1 fruit fly cellular context compared by ENCODE assay signal in the genomic region with DNA sequence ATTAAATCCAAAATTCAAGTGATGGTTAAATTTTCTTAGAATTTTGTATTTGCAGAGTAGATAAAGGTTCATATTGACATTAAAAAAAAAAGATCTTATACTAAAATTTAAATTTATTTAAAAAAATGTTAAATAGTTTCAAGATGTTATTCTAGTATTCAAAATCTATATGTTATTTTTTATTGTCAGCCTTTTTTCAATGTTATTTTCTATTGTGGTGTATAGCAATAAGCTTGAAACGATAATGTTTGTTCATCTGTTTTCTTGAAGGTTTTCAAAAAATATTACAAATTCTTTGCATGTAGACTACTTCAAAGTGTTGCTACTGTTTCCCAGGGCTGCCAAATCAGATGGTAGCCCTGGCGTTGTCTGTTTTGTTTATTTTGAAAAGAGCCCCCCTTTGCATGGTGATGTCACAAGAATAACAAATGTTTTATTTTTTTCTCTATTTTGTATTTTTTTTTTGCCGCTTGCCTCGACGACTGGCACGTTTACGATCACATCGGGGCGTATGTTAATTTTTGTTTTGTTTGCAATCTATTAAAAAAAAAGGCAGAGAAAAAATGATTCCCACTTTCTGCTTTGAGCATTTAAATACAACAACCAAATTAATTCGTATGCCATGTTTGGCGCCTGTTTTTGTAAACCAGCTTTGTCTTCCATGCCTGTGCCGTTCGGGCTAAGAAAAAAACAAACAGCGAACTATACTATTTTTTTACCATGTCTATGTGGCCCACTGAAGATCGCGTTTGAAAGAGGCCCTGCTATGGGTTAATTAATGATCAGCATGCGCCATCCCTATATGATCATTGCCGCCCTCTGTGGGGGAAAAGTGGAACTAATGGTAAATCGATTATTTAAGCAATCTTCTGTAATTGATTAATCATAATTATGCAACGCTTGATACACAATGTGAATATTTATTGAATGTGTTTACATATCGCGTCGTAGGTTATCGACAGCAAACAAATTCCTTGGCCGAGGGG.
A peak's percentile ranks its signal among the peaks of the same experiment; 100 is the strongest.
TF ChIP-seq lines count a peak whose summit lies in the region.

No protein-coding gene starts in this region.

TF ChIP-seq in whole organism, embryonic, 481 proteins besides CTCF, POLR2A, EP300 and RAD21 (continued from another document and continues in another):
- TF ChIP-seq CG32532 (GFP tag; IDR thresholded peaks at IDR 0.05; lab: Robert Waterston, UW) (peak; percentile 38), Sin3A (optimal IDR thresholded peaks at IDR 0.05; lab: Kevin White, UChicago) (no peak), zen2 (GFP tag; IDR thresholded peaks at IDR 0.05; lab: Robert Waterston, UW; ENCODE audit: partially characterized antibody) (no peak), unc-4 (GFP tag; IDR thresholded peaks at IDR 0.05; lab: Robert Waterston, UW; ENCODE audit: partially characterized antibody) (no peak), CG13775 (GFP tag; optimal IDR thresholded peaks at IDR 0.05; lab: Kevin White, UChicago) (peak; percentile 39), Hsf (GFP tag; optimal IDR thresholded peaks at IDR 0.05; lab: Kevin White, UChicago) (peak; percentile 28), CG1602 (GFP tag; optimal IDR thresholded peaks at IDR 0.05; lab: Kevin White, UChicago) (peak; percentile 77), Optix (GFP tag; IDR thresholded peaks at IDR 0.05; lab: Robert Waterston, UW) (0 out of 3 replicates have a peak, but pooled peaks have one; percentile 25), CG4730 (GFP tag; IDR thresholded peaks at IDR 0.05; lab: Robert Waterston, UW) (peak; percentile 4; the same call in 1 of the 2 replicates), Dbx (GFP tag; IDR thresholded peaks at IDR 0.05; lab: Robert Waterston, UW) (peak; percentile 52; the same call in 1 of the 3 replicates), ato (GFP tag; IDR thresholded peaks at IDR 0.05; lab: Robert Waterston, UW; ENCODE audit: partially characterized antibody) (no peak), Hmx (GFP tag; optimal IDR thresholded peaks at IDR 0.05; lab: Kevin White, UChicago) (no peak), CG8765 (GFP tag; IDR thresholded peaks at IDR 0.05; lab: Robert Waterston, UW) (no peak), grn (GFP tag; optimal IDR thresholded peaks at IDR 0.05; lab: Kevin White, UChicago) (no peak), br (optimal IDR thresholded peaks at IDR 0.05; lab: Kevin White, UChicago) (no peak), CG4707 (GFP tag; optimal IDR thresholded peaks at IDR 0.05; lab: Kevin White, UChicago) (no peak), Hey (tag; optimal IDR thresholded peaks at IDR 0.05; lab: Kevin White, UChicago) (no peak), CG17186 (GFP tag; optimal IDR thresholded peaks at IDR 0.05; lab: Kevin White, UChicago) (peak; percentile 23), Hr78 (GFP tag; optimal IDR thresholded peaks at IDR 0.05; lab: Kevin White, UChicago) (peak in 1 of 2 experiments; percentile 12), Dip3 (GFP tag; optimal IDR thresholded peaks at IDR 0.05; lab: Kevin White, UChicago) (peak; percentile 56), CG17829 (tag; optimal IDR thresholded peaks at IDR 0.05; lab: Kevin White, UChicago) (peak; percentile 73), hb (GFP tag; IDR thresholded peaks at IDR 0.05; lab: Robert Waterston, UW; ENCODE audit: partially characterized antibody) (no peak), peb (GFP tag; IDR thresholded peaks at IDR 0.05; lab: Robert Waterston, UW) (no peak), dysf (GFP tag; IDR thresholded peaks at IDR 0.05; lab: Robert Waterston, UW) (0 out of 3 replicates have a peak, but pooled peaks have one; percentile 20), org-1 (GFP tag; optimal IDR thresholded peaks at IDR 0.05; lab: Kevin White, UChicago) (no peak), CG6272 (GFP tag; IDR thresholded peaks at IDR 0.05; lab: Robert Waterston, UW) (no peak), ac (GFP tag; optimal IDR thresholded peaks at IDR 0.05; lab: Kevin White, UChicago) (no peak), tx (GFP tag; optimal IDR thresholded peaks at IDR 0.05; lab: Kevin White, UChicago) (no peak), kah (GFP tag; optimal IDR thresholded peaks at IDR 0.05; lab: Kevin White, UChicago) (no peak), CG2199 (GFP tag; IDR thresholded peaks at IDR 0.05; lab: Robert Waterston, UW) (peak; percentile 37; the same call in 2 of the 3 replicates), gcm2 (GFP tag; optimal IDR thresholded peaks at IDR 0.05; lab: Kevin White, UChicago) (no peak), sqz (GFP tag; optimal IDR thresholded peaks at IDR 0.05; lab: Kevin White, UChicago) (peak; percentile 94), E2f2 (GFP tag; IDR thresholded peaks at IDR 0.05; lab: Robert Waterston, UW) (no peak), CG3407 (GFP tag; optimal IDR thresholded peaks at IDR 0.05; lab: Kevin White, UChicago) (no peak), CG12219 (GFP tag; optimal IDR thresholded peaks at IDR 0.05; lab: Kevin White, UChicago) (no peak), CG32767 (GFP tag; IDR thresholded peaks at IDR 0.05; lab: Robert Waterston, UW) (0 out of 2 replicates have a peak, but pooled peaks have one; percentile 17), pho (GFP tag; optimal IDR thresholded peaks at IDR 0.05; lab: Kevin White, UChicago) (peak; percentile 24), CG13296 (GFP tag; optimal IDR thresholded peaks at IDR 0.05; lab: Kevin White, UChicago) (peak; percentile 13), otp (GFP tag; IDR thresholded peaks at IDR 0.05; lab: Robert Waterston, UW) (peak; percentile 10; the same call in 1 of the 3 replicates), sens-2 (GFP tag; IDR thresholded peaks at IDR 0.05; lab: Robert Waterston, UW) (no peak; the same call in 1 of the 2 replicates), CG10267 (tag; optimal IDR thresholded peaks at IDR 0.05; lab: Kevin White, UChicago) (peak; percentile 63), MBD-R2 (GFP tag; IDR thresholded peaks at IDR 0.05; lab: Robert Waterston, UW) (no peak), CG18011 (GFP tag; optimal IDR thresholded peaks at IDR 0.05; lab: Kevin White, UChicago) (no peak), Usf (GFP tag; optimal IDR thresholded peaks at IDR 0.05; lab: Kevin White, UChicago) (no peak), CG14441 (GFP tag; IDR thresholded peaks at IDR 0.05; lab: Robert Waterston, UW) (peak; percentile 45; the same call in 1 of the 2 replicates), az2 (GFP tag; optimal IDR thresholded peaks at IDR 0.05; lab: Kevin White, UChicago) (peak; percentile 66), knrl (GFP tag; IDR thresholded peaks at IDR 0.05; lab: Robert Waterston, UW; ENCODE audit: partially characterized antibody) (no peak), CG5180 (GFP tag; optimal IDR thresholded peaks at IDR 0.05; lab: Kevin White, UChicago) (peak; percentile 27), gt (GFP tag; IDR thresholded peaks at IDR 0.05; lab: Robert Waterston, UW) (no peak), sr (GFP tag; IDR thresholded peaks at IDR 0.05; lab: Robert Waterston, UW) (peak; percentile 27; the same call in 1 of the 3 replicates), tin (GFP tag; optimal IDR thresholded peaks at IDR 0.05; lab: Kevin White, UChicago) (peak; percentile 53), CG30403 (GFP tag; optimal IDR thresholded peaks at IDR 0.05; lab: Kevin White, UChicago) (peak; percentile 49), slp2 (GFP tag; optimal IDR thresholded peaks at IDR 0.05; lab: Kevin White, UChicago) (peak; percentile 46), lab (GFP tag; optimal IDR thresholded peaks at IDR 0.05; lab: Kevin White, UChicago) (peak; percentile 33), Sry-β (GFP tag; optimal IDR thresholded peaks at IDR 0.05; lab: Kevin White, UChicago) (no peak), Dref (GFP tag; IDR thresholded peaks at IDR 0.05; lab: Robert Waterston, UW) (no peak), Antp (GFP tag; optimal IDR thresholded peaks at IDR 0.05; lab: Kevin White, UChicago) (no peak), twi (tag; optimal IDR thresholded peaks at IDR 0.05; lab: Kevin White, UChicago) (peak; percentile 4), fu2 (GFP tag; optimal IDR thresholded peaks at IDR 0.05; lab: Kevin White, UChicago) (peak; percentile 45), tup (GFP tag; optimal IDR thresholded peaks at IDR 0.05; lab: Kevin White, UChicago) (no peak), CG13123 (GFP tag; optimal IDR thresholded peaks at IDR 0.05; lab: Kevin White, UChicago) (no peak), ab (GFP tag; optimal IDR thresholded peaks at IDR 0.05; lab: Kevin White, UChicago) (no peak), CG15269 (tag; optimal IDR thresholded peaks at IDR 0.05; lab: Kevin White, UChicago) (peak; percentile 72), CG11504 (tag; optimal IDR thresholded peaks at IDR 0.05; lab: Kevin White, UChicago) (peak; percentile 77), HHEX (GFP tag; optimal IDR thresholded peaks at IDR 0.05; lab: Kevin White, UChicago) (peak; percentile 3), CG9437 (GFP tag; optimal IDR thresholded peaks at IDR 0.05; lab: Kevin White, UChicago) (peak; percentile 80), unpg (GFP tag; optimal IDR thresholded peaks at IDR 0.05; lab: Kevin White, UChicago) (peak; percentile 15), CkIIα-i1 (GFP tag; IDR thresholded peaks at IDR 0.05; lab: Robert Waterston, UW) (no peak), lola (GFP tag; optimal IDR thresholded peaks at IDR 0.05; lab: Kevin White, UChicago) (peak in 1 of 3 experiments; percentile 72), disco-r (GFP tag; optimal IDR thresholded peaks at IDR 0.05; lab: Kevin White, UChicago) (no peak), chm (GFP tag; IDR thresholded peaks at IDR 0.05; lab: Robert Waterston, UW) (peak; percentile 69), HLH3B (GFP tag; IDR thresholded peaks at IDR 0.05; lab: Robert Waterston, UW) (no peak), CG10462 (GFP tag; optimal IDR thresholded peaks at IDR 0.05; lab: Kevin White, UChicago) (no peak), sna (GFP tag; IDR thresholded peaks at IDR 0.05; lab: Robert Waterston, UW; ENCODE audit: partially characterized antibody) (no peak), CG34376 (GFP tag; optimal IDR thresholded peaks at IDR 0.05; lab: Kevin White, UChicago) (no peak), ems (GFP tag; optimal IDR thresholded peaks at IDR 0.05; lab: Kevin White, UChicago) (peak; percentile 50), Ada2b (GFP tag; IDR thresholded peaks at IDR 0.05; lab: Robert Waterston, UW) (peak; percentile 45), ewg (GFP tag; optimal IDR thresholded peaks at IDR 0.05; lab: Kevin White, UChicago) (no peak), Ptx1 (GFP tag; IDR thresholded peaks at IDR 0.05; lab: Robert Waterston, UW) (peak; percentile 44; the same call in 1 of the 2 replicates), cas (GFP tag; IDR thresholded peaks at IDR 0.05; lab: Robert Waterston, UW) (no peak), cad (GFP tag; optimal IDR thresholded peaks at IDR 0.05; lab: Kevin White, UChicago) (no peak), CG2120 (GFP tag; optimal IDR thresholded peaks at IDR 0.05; lab: Kevin White, UChicago) (peak; percentile 63), CG10979 (tag; optimal IDR thresholded peaks at IDR 0.05; lab: Kevin White, UChicago) (peak; percentile 92), eve (GFP tag; optimal IDR thresholded peaks at IDR 0.05; lab: Kevin White, UChicago) (peak in 1 of 2 experiments; percentile 35), Adf1 (GFP tag; IDR thresholded peaks at IDR 0.05; lab: Robert Waterston, UW) (peak; percentile 33; the same call in 1 of the 2 replicates), CG6254 (GFP tag; optimal IDR thresholded peaks at IDR 0.05; lab: Kevin White, UChicago) (peak; percentile 27), CG31388 (GFP tag; optimal IDR thresholded peaks at IDR 0.05; lab: Kevin White, UChicago) (no peak), CG3163 (GFP tag; optimal IDR thresholded peaks at IDR 0.05; lab: Kevin White, UChicago) (no peak), CG7372 (GFP tag; IDR thresholded peaks at IDR 0.05; lab: Robert Waterston, UW) (no peak), CG34224 (GFP tag; IDR thresholded peaks at IDR 0.05; lab: Robert Waterston, UW; ENCODE audit: partially characterized antibody) (0 out of 3 replicates have a peak, but pooled peaks have one; percentile 48), danr (GFP tag; IDR thresholded peaks at IDR 0.05; lab: Robert Waterston, UW) (no peak), Lpt (GFP tag; optimal IDR thresholded peaks at IDR 0.05; lab: Kevin White, UChicago) (no peak), exex (tag; optimal IDR thresholded peaks at IDR 0.05; lab: Kevin White, UChicago) (peak; percentile 36), Ssrp (tag; optimal IDR thresholded peaks at IDR 0.05; lab: Kevin White, UChicago) (peak; percentile 67), CG17568 (GFP tag; optimal IDR thresholded peaks at IDR 0.05; lab: Kevin White, UChicago) (no peak), emc (GFP tag; optimal IDR thresholded peaks at IDR 0.05; lab: Kevin White, UChicago) (peak; percentile 11), hth (optimal IDR thresholded peaks at IDR 0.05; lab: Kevin White, UChicago) (no peak), CG3995 (GFP tag; optimal IDR thresholded peaks at IDR 0.05; lab: Kevin White, UChicago) (no peak), CG4404 (GFP tag; IDR thresholded peaks at IDR 0.05; lab: Robert Waterston, UW) (no peak), schlank (tag; optimal IDR thresholded peaks at IDR 0.05; lab: Kevin White, UChicago) (peak; percentile 63), Mad (GFP tag; optimal IDR thresholded peaks at IDR 0.05; lab: Kevin White, UChicago) (no peak), ham (GFP tag; IDR thresholded peaks at IDR 0.05; lab: Robert Waterston, UW) (no peak), gem (tag; optimal IDR thresholded peaks at IDR 0.05; lab: Kevin White, UChicago) (peak; percentile 76), CG6175 (GFP tag; IDR thresholded peaks at IDR 0.05; lab: Robert Waterston, UW) (peak; percentile 41; the same call in 1 of the 3 replicates), CG30431 (GFP tag; optimal IDR thresholded peaks at IDR 0.05; lab: Kevin White, UChicago) (no peak), stwl (tag; optimal IDR thresholded peaks at IDR 0.05; lab: Kevin White, UChicago) (peak; percentile 52), CG11696 (GFP tag; IDR thresholded peaks at IDR 0.05; lab: Robert Waterston, UW) (peak; percentile 42; the same call in 1 of the 2 replicates), da (GFP tag; optimal IDR thresholded peaks at IDR 0.05; lab: Kevin White, UChicago) (no peak), Sox102F (GFP tag; optimal IDR thresholded peaks at IDR 0.05; lab: Kevin White, UChicago) (peak; percentile 64), fd3F (GFP tag; optimal IDR thresholded peaks at IDR 0.05; lab: Kevin White, UChicago) (peak; percentile 32), HmgZ (tag; optimal IDR thresholded peaks at IDR 0.05; lab: Kevin White, UChicago) (no peak), Rx (GFP tag; IDR thresholded peaks at IDR 0.05; lab: Robert Waterston, UW) (no peak), caup (GFP tag; optimal IDR thresholded peaks at IDR 0.05; lab: Kevin White, UChicago; ENCODE audit: severe bottlenecking) (peak; percentile 15), CG12769 (tag; optimal IDR thresholded peaks at IDR 0.05; lab: Kevin White, UChicago) (peak; percentile 90), Tbp (GFP tag; optimal IDR thresholded peaks at IDR 0.05; lab: Kevin White, UChicago) (no peak), bsh (GFP tag; optimal IDR thresholded peaks at IDR 0.05; lab: Kevin White, UChicago) (peak; percentile 53 to 85), CG3281 (GFP tag; optimal IDR thresholded peaks at IDR 0.05; lab: Kevin White, UChicago) (peak; percentile 59), aop (GFP tag; IDR thresholded peaks at IDR 0.05; lab: Robert Waterston, UW) (no peak)
